Worm (Caenorhabditis elegans) whole organism, late embryonic: ENCODE results near the gene cyl-1.

Experiments used
- C08G9.2 ChIP-seq: sonication (generic microtip); optimal IDR thresholded peaks from 2 replicates; lab custom pipeline; 2016; ENCODE audit warnings: mild to moderate bottlenecking, missing genetic modification characterization, moderate library complexity, missing compliant biosample characterization
- dve-1 ChIP-seq: sonication (generic microtip); optimal IDR thresholded peaks from 2 replicates; lab custom pipeline; 2017; ENCODE audit warnings: antibody characterized with exemption, mild to moderate bottlenecking, missing genetic modification characterization, missing compliant biosample characterization
- elt-2 ChIP-seq: sonication (generic microtip); optimal IDR thresholded peaks from 2 replicates; lab custom pipeline; 2016; ENCODE audit warnings: missing genetic modification reagents, missing genetic modification characterization, missing compliant biosample characterization
- hlh-30 ChIP-seq: sonication (generic microtip); optimal IDR thresholded peaks from 2 replicates; lab custom pipeline; 2017; ENCODE audit warnings: antibody characterized with exemption, missing genetic modification characterization, missing compliant biosample characterization; ENCODE audit not compliant: insufficient read depth
- pqm-1 ChIP-seq: sonication (generic microtip); optimal IDR thresholded peaks from 2 replicates; lab custom pipeline; 2016; ENCODE audit warnings: missing genetic modification characterization, missing compliant biosample characterization

cyl-1 gene

ce11 chrV:11941664-11942063 lies 51.9 kb downstream of the cyl-1 start:
- TF ChIP-seq dve-1 (tag; lab: Kevin White, UChicago) (peak; percentile 7), hlh-30 (tag; lab: Kevin White, UChicago) (no peak), elt-2 (tag; lab: Kevin White, UChicago) (peak; percentile 92), pqm-1 (tag; lab: Kevin White, UChicago) (peak; percentile 34), C08G9.2 (tag; lab: Kevin White, UChicago) (no peak)
